Worm (Caenorhabditis elegans) whole organism, young adult: ENCODE results near the gene M05D6.5.

Experiments
- B0019.2 ChIP-seq: fragments of 200-800 bp; sonication (Bioruptor generic); conservative IDR thresholded peaks from 2 replicates; pipeline ENCODE4 v1.3.6; 2022; ENCODE audit warnings: missing genetic modification reagents, missing genetic modification characterization, missing compliant biosample characterization
- B0261.1 ChIP-seq: sonication (generic microtip); optimal IDR thresholded peaks from 2 replicates; lab custom pipeline; 2016; ENCODE audit warnings: mild to moderate bottlenecking, missing genetic modification characterization, moderate library complexity, missing compliant biosample characterization
- F23B12.7 ChIP-seq: sonication (generic microtip); optimal IDR thresholded peaks from 2 replicates; lab custom pipeline; 2017; ENCODE audit warnings: missing genetic modification characterization, mild to moderate bottlenecking, missing compliant biosample characterization, antibody characterized with exemption, moderate library complexity; ENCODE audit not compliant: insufficient read depth
- F37B4.10 ChIP-seq: fragments of 200-800 bp; sonication (Bioruptor generic); IDR thresholded peaks from 2 replicates; pipeline ENCODE4 v1.3.6; 2022; ENCODE audit warnings: missing genetic modification characterization, missing compliant biosample characterization
- F49E8.2 ChIP-seq: sonication (generic microtip); optimal IDR thresholded peaks from 3 replicates; lab custom pipeline; 2017; ENCODE audit warnings: missing genetic modification characterization, mild to moderate bottlenecking, missing compliant biosample characterization, antibody characterized with exemption, moderate library complexity; ENCODE audit not compliant: insufficient read depth
- F52B5.7 ChIP-seq: sonication (generic microtip); optimal IDR thresholded peaks from 2 replicates; lab custom pipeline; 2016; ENCODE audit warnings: mild to moderate bottlenecking, missing genetic modification characterization, missing compliant biosample characterization
- F55B11.4 ChIP-seq: sonication (generic microtip); optimal IDR thresholded peaks from 2 replicates; lab custom pipeline; 2016; ENCODE audit warnings: missing compliant biosample characterization, missing genetic modification characterization, borderline replicate concordance; ENCODE audit not compliant: insufficient read depth
- K11D2.4 ChIP-seq: fragments of 200-800 bp; sonication (Bioruptor generic); IDR thresholded peaks from 2 replicates; pipeline ENCODE4 v1.3.6; 2022; ENCODE audit warnings: missing genetic modification reagents, missing genetic modification characterization, missing compliant biosample characterization
- T07F8.4 ChIP-seq: sonication (generic microtip); optimal IDR thresholded peaks from 2 replicates; lab custom pipeline; 2016; ENCODE audit warnings: mild to moderate bottlenecking, missing genetic modification characterization, moderate library complexity, missing compliant biosample characterization
- Y53G8AR.9 ChIP-seq: fragments of 200-800 bp; sonication (Bioruptor generic); conservative IDR thresholded peaks from 2 replicates; pipeline ENCODE4 v1.3.6; 2022; ENCODE audit warnings: missing genetic modification reagents, missing genetic modification characterization, missing compliant biosample characterization
- ZK185.1 ChIP-seq: sonication (generic microtip); optimal IDR thresholded peaks from 2 replicates; lab custom pipeline; 2016; ENCODE audit warnings: mild to moderate bottlenecking, missing genetic modification characterization, missing compliant biosample characterization; ENCODE audit not compliant: poor library complexity, severe bottlenecking
- attf-3 ChIP-seq: fragments of 200-800 bp; sonication (Bioruptor generic); conservative IDR thresholded peaks from 2 replicates; pipeline ENCODE4 v1.3.6; 2022; ENCODE audit warnings: missing genetic modification reagents, missing genetic modification characterization, missing compliant biosample characterization
- attf-6 ChIP-seq: fragments of 200-800 bp; sonication (Bioruptor generic); IDR thresholded peaks from 2 replicates; pipeline ENCODE4 v1.3.6; 2022; ENCODE audit warnings: missing genetic modification reagents, missing genetic modification characterization, missing compliant biosample characterization
- bed-1 ChIP-seq: fragments of 200-800 bp; sonication (Bioruptor generic); IDR thresholded peaks from 2 replicates; pipeline ENCODE4 v1.3.6; 2022; ENCODE audit warnings: missing genetic modification reagents, missing genetic modification characterization, missing compliant biosample characterization
- ceh-27 ChIP-seq: fragments of 200-800 bp; sonication (Bioruptor generic); optimal IDR thresholded peaks from 2 replicates; lab custom pipeline; 2018; ENCODE audit warnings: mild to moderate bottlenecking, missing genetic modification characterization, moderate library complexity, missing compliant biosample characterization
- ceh-58 ChIP-seq: fragments of 200-800 bp; sonication (Bioruptor generic); IDR thresholded peaks from 2 replicates; pipeline ENCODE4 v1.3.6; 2022; ENCODE audit warnings: missing genetic modification characterization, missing compliant biosample characterization
- chd-7 ChIP-seq: sonication (generic microtip); optimal IDR thresholded peaks from 2 replicates; lab custom pipeline; 2016; ENCODE audit warnings: mild to moderate bottlenecking, missing genetic modification characterization, moderate library complexity, missing compliant biosample characterization
- die-1 ChIP-seq: sonication (generic microtip); optimal IDR thresholded peaks from 2 replicates; lab custom pipeline; 2016; ENCODE audit warnings: missing genotype, mild to moderate bottlenecking, missing genetic modification characterization, missing compliant biosample characterization
- dox-1 ChIP-seq: fragments of 200-800 bp; sonication (Bioruptor generic); IDR thresholded peaks from 2 replicates; pipeline ENCODE4 v1.3.6; 2022; ENCODE audit warnings: missing genetic modification reagents, missing genetic modification characterization, missing compliant biosample characterization
- egl-44 ChIP-seq: fragments of 200-800 bp; sonication (Bioruptor generic); IDR thresholded peaks from 2 replicates; pipeline ENCODE4 v1.3.6; 2022; ENCODE audit warnings: missing genetic modification reagents, missing genetic modification characterization, missing compliant biosample characterization
- ekl-4 ChIP-seq: fragments of 200-800 bp; sonication (Bioruptor generic); IDR thresholded peaks from 2 replicates; pipeline ENCODE4 v1.3.6; 2022; ENCODE audit warnings: missing genetic modification reagents, missing genetic modification characterization, missing compliant biosample characterization
- him-1 ChIP-seq: sonication (generic microtip); optimal IDR thresholded peaks from 2 replicates; lab custom pipeline; 2016; ENCODE audit warnings: missing genotype, missing genetic modification reagents, missing genetic modification characterization, missing compliant biosample characterization
- hlh-26 ChIP-seq: fragments of 200-800 bp; sonication (Bioruptor generic); conservative IDR thresholded peaks from 2 replicates; pipeline ENCODE4 v1.3.6; 2022; ENCODE audit warnings: missing genetic modification reagents, missing genetic modification characterization, missing compliant biosample characterization
- hmg-1.2 ChIP-seq: fragments of 200-800 bp; sonication (Bioruptor generic); IDR thresholded peaks from 2 replicates; pipeline ENCODE4 v1.3.6; 2022; ENCODE audit warnings: missing genetic modification reagents, missing genetic modification characterization, missing compliant biosample characterization
- hrde-1 ChIP-seq: sonication (generic microtip); optimal IDR thresholded peaks from 2 replicates; lab custom pipeline; 2016; ENCODE audit warnings: missing genetic modification characterization, mild to moderate bottlenecking, missing compliant biosample characterization, moderate library complexity, missing genotype, missing genetic modification reagents, borderline replicate concordance
- lag-1 ChIP-seq: fragments of 200-800 bp; sonication (Bioruptor generic); IDR thresholded peaks from 2 replicates; pipeline ENCODE4 v1.3.6; 2022; ENCODE audit warnings: missing genetic modification reagents, missing genetic modification characterization, missing compliant biosample characterization
- lin-26 ChIP-seq: fragments of 200-800 bp; sonication (Bioruptor generic); IDR thresholded peaks from 2 replicates; pipeline ENCODE4 v1.3.6; 2022; ENCODE audit warnings: missing genetic modification reagents, missing genetic modification characterization, missing compliant biosample characterization
- lin-40 ChIP-seq: sonication (generic microtip); optimal IDR thresholded peaks from 2 replicates; lab custom pipeline; 2016; ENCODE audit warnings: missing genetic modification characterization, mild to moderate bottlenecking, missing compliant biosample characterization, missing genotype, missing genetic modification reagents
- lir-1 ChIP-seq: fragments of 200-800 bp; sonication (Bioruptor generic); conservative IDR thresholded peaks from 2 replicates; pipeline ENCODE4 v1.3.6; 2022; ENCODE audit warnings: missing genetic modification reagents, missing genetic modification characterization, missing compliant biosample characterization
- madf-6 ChIP-seq: fragments of 200-800 bp; sonication (Bioruptor generic); IDR thresholded peaks from 2 replicates; pipeline ENCODE4 v1.3.6; 2022; ENCODE audit warnings: missing genetic modification reagents, missing genetic modification characterization, missing compliant biosample characterization
- mel-28 ChIP-seq: sonication (generic microtip); optimal IDR thresholded peaks from 2 replicates; lab custom pipeline; 2016; ENCODE audit warnings: borderline replicate concordance, mild to moderate bottlenecking, missing genetic modification characterization, missing compliant biosample characterization
- mxl-1 ChIP-seq: sonication (generic microtip); optimal IDR thresholded peaks from 2 replicates; lab custom pipeline; 2016; ENCODE audit warnings: missing genetic modification characterization, missing compliant biosample characterization
- nfyb-1 ChIP-seq: fragments of 200-800 bp; sonication (Bioruptor generic); IDR thresholded peaks from 2 replicates; pipeline ENCODE4 v1.3.6; 2022; ENCODE audit warnings: missing genetic modification reagents, missing genetic modification characterization, missing compliant biosample characterization
- nhr-80 ChIP-seq: sonication (generic microtip); optimal IDR thresholded peaks from 2 replicates; lab custom pipeline; 2016; ENCODE audit warnings: missing genetic modification characterization, missing compliant biosample characterization
- nhr-90 ChIP-seq: sonication (generic microtip); optimal IDR thresholded peaks from 2 replicates; lab custom pipeline; 2016; ENCODE audit warnings: missing genotype, mild to moderate bottlenecking, missing genetic modification characterization, missing compliant biosample characterization
- pbrm-1 ChIP-seq: fragments of 200-800 bp; sonication (Bioruptor generic); IDR thresholded peaks from 2 replicates; pipeline ENCODE4 v1.3.6; 2022; ENCODE audit warnings: missing genetic modification reagents, missing genetic modification characterization, missing compliant biosample characterization
- pha-4 ChIP-seq: fragments of 150-350 bp; sonication (generic microtip); optimal IDR thresholded peaks from 2 replicates; lab custom pipeline; 2014; ENCODE audit warnings: missing biosample characterization, missing genetic modification reagents, missing genetic modification characterization
- repo-1 ChIP-seq: sonication (generic microtip); optimal IDR thresholded peaks from 2 replicates; lab custom pipeline; 2017; ENCODE audit warnings: mild to moderate bottlenecking, missing genetic modification characterization, missing compliant biosample characterization
- rpc-1 ChIP-seq, 2 experiments: fragments of 150-350 bp in 1 of 2; sonication (generic microtip) in 1 of 2; optimal IDR thresholded peaks; 2 replicates each; lab custom pipeline; 2014 to 2018; ENCODE audit warnings: missing biosample characterization in 1 of 2, missing genetic modification characterization in 1 of 2, missing genetic modification reagents in 1 of 2, missing genotype in 1 of 2
- snpc-1.3 ChIP-seq: sonication (generic microtip); optimal IDR thresholded peaks from 2 replicates; lab custom pipeline; 2017; ENCODE audit warnings: missing genetic modification characterization, mild to moderate bottlenecking, missing compliant biosample characterization, antibody characterized with exemption, moderate library complexity, missing genotype, missing genetic modification reagents; ENCODE audit not compliant: insufficient read depth
- snpc-3.4 ChIP-seq: sonication (generic microtip); optimal IDR thresholded peaks from 2 replicates; lab custom pipeline; 2017; ENCODE audit warnings: missing genetic modification characterization, mild to moderate bottlenecking, missing compliant biosample characterization, antibody characterized with exemption, moderate library complexity, missing genotype, missing genetic modification reagents
- somi-1 ChIP-seq: fragments of 200-800 bp; sonication (Bioruptor generic); optimal IDR thresholded peaks from 2 replicates; lab custom pipeline; 2018; ENCODE audit warnings: mild to moderate bottlenecking, missing genetic modification characterization, missing compliant biosample characterization
- sptf-2 ChIP-seq: fragments of 200-800 bp; sonication (Bioruptor generic); optimal IDR thresholded peaks from 2 replicates; lab custom pipeline; 2018; ENCODE audit warnings: mild to moderate bottlenecking, missing genetic modification characterization, missing compliant biosample characterization
- tlf-1 ChIP-seq: fragments of 200-800 bp; sonication (Bioruptor generic); optimal IDR thresholded peaks from 2 replicates; lab custom pipeline; 2018; ENCODE audit warnings: mild to moderate bottlenecking, missing genetic modification characterization, missing compliant biosample characterization
- unc-130 ChIP-seq: sonication (generic microtip); optimal IDR thresholded peaks from 2 replicates; lab custom pipeline; 2016; ENCODE audit warnings: missing genetic modification reagents, missing genetic modification characterization, missing compliant biosample characterization
- unc-62 ChIP-seq: fragments of 150-350 bp; optimal IDR thresholded peaks from 2 replicates; lab custom pipeline; 2014; ENCODE audit warnings: missing biosample characterization, missing genetic modification reagents, missing genetic modification characterization
- zim-3 ChIP-seq: sonication (generic microtip); optimal IDR thresholded peaks from 2 replicates; lab custom pipeline; 2017; ENCODE audit warnings: mild to moderate bottlenecking, missing genetic modification characterization, moderate library complexity, missing compliant biosample characterization

Gene M05D6.5

ce11 chrII:8441519-8441918 lies 40.5 kb downstream of the M05D6.5 start (continued):
- TF ChIP-seq T07F8.4 (tag; lab: Kevin White, UChicago): peak; percentile 68
- TF ChIP-seq F23B12.7: no peak
- peak; percentile 43 for TF ChIP-seq zim-3 (tag; lab: Kevin White, UChicago)
- TF ChIP-seq F37B4.10 (GFP tag; lab: Robert Waterston, UW): 0 out of 2 replicates have a peak, but pooled peaks have one; percentile 75
- TF ChIP-seq mxl-1: peak; percentile 86
- TF ChIP-seq somi-1: peak; percentile 46
- TF ChIP-seq dox-1 (GFP tag; lab: Robert Waterston, UW): 0 out of 2 replicates have a peak, but pooled peaks have one; percentile 27
- TF ChIP-seq F55B11.4 (tag; lab: Kevin White, UChicago): peak; percentile 15
- TF ChIP-seq tlf-1 (GFP tag; lab: Kevin White, UChicago): peak; percentile 41
- TF ChIP-seq lag-1 (GFP tag; lab: Robert Waterston, UW): no peak
- TF ChIP-seq him-1: no peak
- no peak for TF ChIP-seq pha-4 (tag; lab: Kevin White, UChicago)
- peak; percentile 93 for TF ChIP-seq F52B5.7 (tag; lab: Kevin White, UChicago)
- TF ChIP-seq madf-6 (GFP tag; lab: Robert Waterston, UW): peak; percentile 73
- TF ChIP-seq pbrm-1 (GFP tag; lab: Robert Waterston, UW): peak; percentile 63
- TF ChIP-seq B0019.2 (GFP tag; lab: Robert Waterston, UW): no peak
- TF ChIP-seq hmg-1.2 (GFP tag; lab: Robert Waterston, UW): peak; percentile 73
- peak; percentile 88 for TF ChIP-seq snpc-1.3
- TF ChIP-seq bed-1 (GFP tag; lab: Robert Waterston, UW): no peak
- peak; percentile 84 for TF ChIP-seq egl-44 (GFP tag; lab: Robert Waterston, UW)
- peak; percentile 97 for TF ChIP-seq die-1 (tag; lab: Kevin White, UChicago)
- peak; percentile 98 for TF ChIP-seq ceh-58 (GFP tag; lab: Robert Waterston, UW)
- TF ChIP-seq hrde-1 (tag; lab: Kevin White, UChicago): peak; percentile 89
- TF ChIP-seq attf-3 (GFP tag; lab: Robert Waterston, UW): no peak
- TF ChIP-seq ZK185.1 (tag; lab: Kevin White, UChicago): peak; percentile 66
- TF ChIP-seq chd-7 (tag; lab: Kevin White, UChicago): peak; percentile 61
- peak; percentile 93 for TF ChIP-seq Y53G8AR.9 (GFP tag; lab: Robert Waterston, UW)
- peak; percentile 92 for TF ChIP-seq snpc-3.4 (tag; lab: Kevin White, UChicago)
- peak; percentile 26 for TF ChIP-seq unc-130 (GFP tag; lab: Kevin White, UChicago)
- TF ChIP-seq nhr-90 (tag; lab: Kevin White, UChicago): peak; percentile 85
- TF ChIP-seq F49E8.2 (tag; lab: Kevin White, UChicago): no peak
- no peak for TF ChIP-seq lir-1 (GFP tag; lab: Robert Waterston, UW)
- 0 out of 2 replicates have a peak, but pooled peaks have one; percentile 37 for TF ChIP-seq K11D2.4 (GFP tag; lab: Robert Waterston, UW)
- peak; percentile 34 for TF ChIP-seq ceh-27 (GFP tag; lab: Kevin White, UChicago)
- TF ChIP-seq sptf-2 (GFP tag; lab: Kevin White, UChicago): no peak
- peak; percentile 98 for TF ChIP-seq lin-26 (GFP tag; lab: Robert Waterston, UW)
- no peak for TF ChIP-seq mel-28
- no peak for TF ChIP-seq unc-62 (GFP tag; lab: Kevin White, UChicago)
- TF ChIP-seq nhr-80 (tag; lab: Kevin White, UChicago): peak; percentile 14
- TF ChIP-seq hlh-26 (GFP tag; lab: Robert Waterston, UW): no peak
- TF ChIP-seq attf-6: peak; percentile 69; the same call in 1 of the 2 replicates
- peak; percentile 61 for TF ChIP-seq nfyb-1 (GFP tag; lab: Robert Waterston, UW)
- no peak for TF ChIP-seq lin-40 (tag; lab: Kevin White, UChicago)
- TF ChIP-seq ekl-4 (GFP tag; lab: Robert Waterston, UW): peak; percentile 86
- peak; percentile 84 for TF ChIP-seq repo-1
- TF ChIP-seq rpc-1 (optimal IDR thresholded peaks at IDR 0.05; lab: Kevin White, UChicago): peak; percentile 97
- peak; percentile 99 for TF ChIP-seq rpc-1 (tag; optimal IDR thresholded peaks at IDR 0.05; lab: Kevin White, UChicago)
- peak; percentile 75 for TF ChIP-seq B0261.1
